Worm (Caenorhabditis elegans) whole organism, L4/young adult: ENCODE data around the gene dph-3.

Experiments used
- W03F9.2 ChIP-seq: fragments of 150-350 bp; optimal IDR thresholded peaks from 2 replicates; lab custom pipeline; 2014; ENCODE audit warnings: missing biosample characterization, missing genetic modification characterization
- dao-5 ChIP-seq: sonication (generic microtip); optimal IDR thresholded peaks from 2 replicates; lab custom pipeline; 2016; ENCODE audit warnings: missing genotype, missing genetic modification characterization, moderate library complexity, missing compliant biosample characterization
- him-1 ChIP-seq: sonication (generic microtip); optimal IDR thresholded peaks from 2 replicates; lab custom pipeline; 2016; ENCODE audit warnings: missing genotype, missing genetic modification reagents, missing genetic modification characterization, missing compliant biosample characterization

- TF ChIP-seq dao-5 (tag; lab: Kevin White, UChicago) (no peak), him-1 (tag; lab: Kevin White, UChicago) (no peak), W03F9.2 (tag; lab: Kevin White, UChicago) (no peak)
Measured at ce11 chrIV:9675572-9675971, 31.4 kb upstream of the dph-3 start, which contains the start of gene nhr-34.
